Fruit fly (Drosophila melanogaster): ENCODE data around the gene CG9213.

Gene CG9213

DNA sequence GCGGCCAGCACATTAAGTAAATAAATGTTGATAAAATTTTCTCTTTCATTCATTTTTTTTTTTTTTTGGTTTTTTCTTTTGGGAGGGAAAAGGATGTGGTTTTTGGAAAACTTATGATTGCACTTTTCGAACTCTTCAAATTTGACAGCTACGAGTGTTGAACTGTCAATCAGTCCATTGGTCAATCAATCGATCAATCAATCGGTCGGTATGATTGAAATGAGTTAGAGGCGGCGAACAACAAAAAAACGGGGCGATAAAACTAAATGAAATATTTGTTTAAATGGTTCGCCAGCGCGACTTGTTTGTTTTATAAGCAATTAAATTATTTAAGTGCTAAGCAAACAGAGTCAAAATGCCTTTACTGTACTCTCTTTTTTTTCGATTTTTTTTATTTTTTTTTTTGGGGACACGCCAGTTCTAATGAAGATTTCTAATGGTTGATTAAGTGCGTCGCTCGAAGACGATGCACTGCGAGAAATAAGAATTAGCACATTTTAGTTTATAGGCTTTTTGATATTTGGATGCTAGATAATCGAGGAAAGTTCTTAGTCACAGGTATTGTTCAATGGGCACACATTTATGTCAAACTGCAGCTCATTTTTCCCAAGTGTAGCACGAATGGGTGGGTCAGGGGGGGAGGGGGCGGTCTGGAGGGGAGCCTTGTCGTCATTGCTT lies 44.8 kb upstream of the CG9213 start (continued):
- TF ChIP-seq CG15479 (GFP tag; optimal IDR thresholded peaks at IDR 0.05): no peak
- TF ChIP-seq hkb (optimal IDR thresholded peaks at IDR 0.05): no peak
- TF ChIP-seq hkb (GFP tag; IDR thresholded peaks at IDR 0.05): peak; percentile 76
- peak; percentile 62 for TF ChIP-seq shn (GFP tag; optimal IDR thresholded peaks at IDR 0.05)
- TF ChIP-seq CG1792 (GFP tag; optimal IDR thresholded peaks at IDR 0.05): peak; percentile 66
- TF ChIP-seq CG10209 (GFP tag; optimal IDR thresholded peaks at IDR 0.05): peak; percentile 81
- TF ChIP-seq klu (GFP tag; IDR thresholded peaks at IDR 0.05): peak; percentile 52; the same call in 1 of the 2 replicates
- TF ChIP-seq emc (GFP tag; optimal IDR thresholded peaks at IDR 0.05): peak; percentile 45
- TF ChIP-seq tap (tag; optimal IDR thresholded peaks at IDR 0.05): peak; percentile 72
- TF ChIP-seq ac (GFP tag; optimal IDR thresholded peaks at IDR 0.05): no peak
- peak; percentile 62 for TF ChIP-seq CG3407 (GFP tag; optimal IDR thresholded peaks at IDR 0.05)
- peak; percentile 57 for TF ChIP-seq fu2 (GFP tag; optimal IDR thresholded peaks at IDR 0.05)
- peak; percentile 61 for TF ChIP-seq CG15696 (tag; optimal IDR thresholded peaks at IDR 0.05)
- peak; percentile 41 for TF ChIP-seq CG15073 (GFP tag; optimal IDR thresholded peaks at IDR 0.05)
- TF ChIP-seq CG11398 (GFP tag; optimal IDR thresholded peaks at IDR 0.05): peak; percentile 62
- TF ChIP-seq Fer3 (tag; optimal IDR thresholded peaks at IDR 0.05): peak; percentile 71
- TF ChIP-seq CG14441 (GFP tag; IDR thresholded peaks at IDR 0.05): peak; percentile 85
- no peak for TF ChIP-seq Kr (GFP tag; optimal IDR thresholded peaks at IDR 0.05)
- TF ChIP-seq CG7556 (GFP tag; optimal IDR thresholded peaks at IDR 0.05): peak; percentile 74
- TF ChIP-seq gsb (GFP tag; IDR thresholded peaks at IDR 0.05): peak; percentile 62
- peak; percentile 83 for TF ChIP-seq lab (GFP tag; optimal IDR thresholded peaks at IDR 0.05)
- peak; percentile 86 for TF ChIP-seq ci (GFP tag; IDR thresholded peaks at IDR 0.05)
- TF ChIP-seq CG30431 (GFP tag; optimal IDR thresholded peaks at IDR 0.05): peak; percentile 79
- peak; percentile 60 for TF ChIP-seq scrt (GFP tag; optimal IDR thresholded peaks at IDR 0.05)
- no peak for TF ChIP-seq kni (GFP tag; optimal IDR thresholded peaks at IDR 0.05)
- peak; percentile 37 for TF ChIP-seq Myb (GFP tag; optimal IDR thresholded peaks at IDR 0.05)
- TF ChIP-seq CG7271 (tag; optimal IDR thresholded peaks at IDR 0.05): no peak
- TF ChIP-seq ken (GFP tag; IDR thresholded peaks at IDR 0.05): peak; percentile 83
- TF ChIP-seq ato (GFP tag; IDR thresholded peaks at IDR 0.05; ENCODE audit: partially characterized antibody): no peak
- peak; percentile 69; the same call in 2 of the 3 replicates for TF ChIP-seq jigr1 (GFP tag; IDR thresholded peaks at IDR 0.05)
- TF ChIP-seq Dfd (GFP tag; optimal IDR thresholded peaks at IDR 0.05): no peak
- TF ChIP-seq Dip2 (GFP tag; IDR thresholded peaks at IDR 0.05): no peak
- TF ChIP-seq Lpt (GFP tag; optimal IDR thresholded peaks at IDR 0.05): no peak
- TF ChIP-seq CG17359 (tag; optimal IDR thresholded peaks at IDR 0.05): peak; percentile 87
- TF ChIP-seq CG12236 (GFP tag; optimal IDR thresholded peaks at IDR 0.05): peak; percentile 51
- no peak for TF ChIP-seq HLHmδ (GFP tag; optimal IDR thresholded peaks at IDR 0.05)
- TF ChIP-seq trem (tag; optimal IDR thresholded peaks at IDR 0.05): peak; percentile 63
- TF ChIP-seq usp (GFP tag; optimal IDR thresholded peaks at IDR 0.05): no peak
- peak; percentile 56 for TF ChIP-seq odd (GFP tag; optimal IDR thresholded peaks at IDR 0.05)
- TF ChIP-seq grn (GFP tag; optimal IDR thresholded peaks at IDR 0.05): peak; percentile 88
- TF ChIP-seq slbo (GFP tag; IDR thresholded peaks at IDR 0.05): peak; percentile 88
- peak; percentile 78 for TF ChIP-seq dimm (GFP tag; IDR thresholded peaks at IDR 0.05)
- no peak for TF ChIP-seq hbn (GFP tag; IDR thresholded peaks at IDR 0.05; ENCODE audit: partially characterized antibody)
- TF ChIP-seq Xrp1 (GFP tag; IDR thresholded peaks at IDR 0.05): peak; percentile 81
- TF ChIP-seq Hr39 (optimal IDR thresholded peaks at IDR 0.05): no peak
- TF ChIP-seq CG2129 (GFP tag; IDR thresholded peaks at IDR 0.05; ENCODE audit: partially characterized antibody): no peak
- peak; percentile 29; the same call in 1 of the 2 replicates for TF ChIP-seq bowl (GFP tag; IDR thresholded peaks at IDR 0.05)
- TF ChIP-seq CG17612 (GFP tag; IDR thresholded peaks at IDR 0.05): no peak; the same call in 1 of the 2 replicates
- TF ChIP-seq HHEX (GFP tag; optimal IDR thresholded peaks at IDR 0.05): peak; percentile 76
- peak; percentile 63 for TF ChIP-seq sima (GFP tag; optimal IDR thresholded peaks at IDR 0.05)
- peak; percentile 84 for TF ChIP-seq NfI (GFP tag; optimal IDR thresholded peaks at IDR 0.05)
